Worm (Caenorhabditis elegans): ENCODE results near the gene C32H11.4.

- TF ChIP-seq T22C8.4 (GFP tag; IDR thresholded peaks at IDR 0.05) (no peak), tab-1 (GFP tag; IDR thresholded peaks at IDR 0.05) (no peak)
These were observed 43.6 kb downstream of the C32H11.4 start for ce11 chrIV:12964648-12965047.
